Fruit fly (Drosophila melanogaster): ENCODE measurements around the gene Rpp14a.

Gene Rpp14a

DNA sequence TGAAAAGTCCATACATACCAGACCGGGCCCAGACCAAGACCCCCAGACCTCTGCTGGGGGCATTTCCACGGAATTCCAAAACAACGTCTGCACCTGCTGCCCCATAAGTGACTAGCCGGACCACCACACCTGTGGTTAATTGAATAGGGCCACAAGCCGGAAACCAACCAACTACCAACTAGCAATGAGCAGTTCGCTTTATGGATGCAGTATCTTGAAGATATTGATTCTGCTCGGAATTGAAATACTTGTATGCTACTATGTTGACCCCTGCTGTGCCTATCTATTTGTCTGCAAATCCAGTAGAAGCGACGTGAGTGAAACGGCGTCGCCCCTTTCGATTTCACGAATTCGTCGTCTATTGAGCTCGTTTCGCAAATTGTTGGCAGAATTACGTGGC, 39.2 kb downstream of the Rpp14a start (continued):
- TF ChIP-seq esn (GFP tag; optimal IDR thresholded peaks at IDR 0.05) (peak; percentile 58), CG10631 (GFP tag; optimal IDR thresholded peaks at IDR 0.05) (peak; percentile 78), CG6808 (GFP tag; optimal IDR thresholded peaks at IDR 0.05) (peak; percentile 75), fkh (GFP tag; optimal IDR thresholded peaks at IDR 0.05) (no peak), topi (GFP tag; optimal IDR thresholded peaks at IDR 0.05) (peak; percentile 38), CG11294 (GFP tag; IDR thresholded peaks at IDR 0.05) (peak; percentile 90), Sox15 (GFP tag; optimal IDR thresholded peaks at IDR 0.05) (peak; percentile 1), CG6792 (GFP tag; optimal IDR thresholded peaks at IDR 0.05) (peak; percentile 62), acj6 (GFP tag; optimal IDR thresholded peaks at IDR 0.05) (peak; percentile 78), achi (GFP tag; optimal IDR thresholded peaks at IDR 0.05) (peak; percentile 85), Sox14 (GFP tag; optimal IDR thresholded peaks at IDR 0.05) (peak; percentile 82), spab (GFP tag; optimal IDR thresholded peaks at IDR 0.05) (peak; percentile 72), CG1621 (tag; optimal IDR thresholded peaks at IDR 0.05) (peak; percentile 84), Eip93F (GFP tag; optimal IDR thresholded peaks at IDR 0.05) (no peak), Gug (GFP tag; IDR thresholded peaks at IDR 0.05) (peak; percentile 92), Ets96B (tag; optimal IDR thresholded peaks at IDR 0.05) (peak; percentile 79), Eip75B (GFP tag; optimal IDR thresholded peaks at IDR 0.05) (peak; percentile 75), CG8119 (GFP tag; IDR thresholded peaks at IDR 0.05) (peak; percentile 91), fd85E (GFP tag; optimal IDR thresholded peaks at IDR 0.05) (no peak), CG8319 (GFP tag; optimal IDR thresholded peaks at IDR 0.05) (peak; percentile 30)

DNA sequence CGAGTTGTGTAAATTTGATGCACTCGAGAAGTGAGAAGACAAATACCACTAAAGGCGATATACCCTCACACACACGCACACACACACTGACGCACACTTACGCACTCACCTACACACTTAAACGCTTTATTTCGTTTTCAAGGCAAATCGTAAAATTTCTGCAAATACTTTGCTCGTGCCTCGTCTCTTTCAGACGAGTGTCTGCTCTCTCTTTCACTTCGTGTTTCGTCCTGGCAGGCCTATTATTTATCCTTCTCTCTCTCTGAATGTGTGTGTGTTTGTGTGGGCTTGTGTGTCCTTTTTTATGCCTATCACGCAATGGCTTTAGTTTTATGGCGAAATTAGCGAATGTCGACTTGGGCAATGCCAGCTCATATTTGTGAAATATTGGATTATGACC, 41.6 kb downstream of the Rpp14a start:
- TF ChIP-seq CG10631 (GFP tag; optimal IDR thresholded peaks at IDR 0.05): no peak
- TF ChIP-seq CG8632 (GFP tag; optimal IDR thresholded peaks at IDR 0.05): no peak
- TF ChIP-seq svp (GFP tag): no peak
- TF ChIP-seq CG6792 (GFP tag; optimal IDR thresholded peaks at IDR 0.05): no peak
- no peak for TF ChIP-seq Met (GFP tag; optimal IDR thresholded peaks at IDR 0.05)

DNA sequence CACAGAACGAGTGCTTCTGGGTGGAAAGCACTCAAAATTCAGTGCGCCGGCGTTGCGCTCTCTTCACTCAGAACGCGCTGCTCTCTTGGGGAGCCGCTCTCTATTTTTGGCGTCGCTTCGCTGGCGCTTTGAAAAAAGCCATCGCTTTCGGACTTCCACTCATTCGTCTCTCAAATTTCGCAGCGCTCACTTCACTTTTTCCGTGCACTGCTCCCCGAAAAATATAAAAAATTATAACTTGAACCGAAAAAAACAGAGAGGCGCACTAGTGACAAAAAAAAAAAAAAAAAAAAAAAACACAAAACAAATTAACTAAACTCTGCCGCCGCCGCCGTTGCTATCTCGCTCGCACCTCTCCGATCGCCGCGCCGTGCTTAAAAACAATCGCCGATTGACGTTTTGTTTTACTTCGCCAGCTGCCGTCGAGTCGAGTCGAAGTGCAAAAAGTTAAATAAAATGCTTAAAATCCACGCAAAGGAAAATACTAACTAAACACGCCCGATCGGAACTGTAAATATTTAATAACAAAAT, 42.7 kb downstream of the Rpp14a start:
- no peak for TF ChIP-seq CG11902 (GFP tag; optimal IDR thresholded peaks at IDR 0.05)
- TF ChIP-seq vri (GFP tag; optimal IDR thresholded peaks at IDR 0.05): peak; percentile 64
- TF ChIP-seq spab (GFP tag; optimal IDR thresholded peaks at IDR 0.05): no peak
- TF ChIP-seq fd59A (GFP tag; optimal IDR thresholded peaks at IDR 0.05): no peak
- peak; percentile 22 for TF ChIP-seq Lpt (GFP tag; optimal IDR thresholded peaks at IDR 0.05)
- peak; percentile 21 for TF ChIP-seq CG3919 (GFP tag; optimal IDR thresholded peaks at IDR 0.05)
- TF ChIP-seq Eip78C (GFP tag): peak; percentile 79
- TF ChIP-seq Met (GFP tag; optimal IDR thresholded peaks at IDR 0.05): peak; percentile 39
- no peak for TF ChIP-seq CG32006 (GFP tag; optimal IDR thresholded peaks at IDR 0.05)
- no peak for TF ChIP-seq Ets96B (tag; optimal IDR thresholded peaks at IDR 0.05)
- TF ChIP-seq CG31627 (GFP tag; optimal IDR thresholded peaks at IDR 0.05): no peak
- no peak for TF ChIP-seq Eip75B (GFP tag; optimal IDR thresholded peaks at IDR 0.05)
- TF ChIP-seq lz (GFP tag; optimal IDR thresholded peaks at IDR 0.05): peak; percentile 28
- TF ChIP-seq eg (GFP tag; IDR thresholded peaks at IDR 0.05): peak; percentile 82
- TF ChIP-seq Smox (GFP tag; optimal IDR thresholded peaks at IDR 0.05): no peak
- TF ChIP-seq Sox15 (GFP tag; optimal IDR thresholded peaks at IDR 0.05): no peak
- TF ChIP-seq fkh (GFP tag; optimal IDR thresholded peaks at IDR 0.05): no peak
- peak; percentile 16 for TF ChIP-seq fd85E (GFP tag; optimal IDR thresholded peaks at IDR 0.05)
- peak; percentile 54 for TF ChIP-seq Gug (GFP tag; IDR thresholded peaks at IDR 0.05)
- TF ChIP-seq CG6792 (GFP tag; optimal IDR thresholded peaks at IDR 0.05): peak; percentile 31
- TF ChIP-seq esn (GFP tag; optimal IDR thresholded peaks at IDR 0.05): peak; percentile 42
- TF ChIP-seq CG7368 (GFP tag; optimal IDR thresholded peaks at IDR 0.05): no peak
- TF ChIP-seq dsx (GFP tag; optimal IDR thresholded peaks at IDR 0.05; ENCODE audit: poor library complexity, severe bottlenecking): peak; percentile 38
- TF ChIP-seq Sox14 (GFP tag; optimal IDR thresholded peaks at IDR 0.05): no peak
- TF ChIP-seq CG6808 (GFP tag; optimal IDR thresholded peaks at IDR 0.05): no peak
- TF ChIP-seq CG8119 (GFP tag; IDR thresholded peaks at IDR 0.05): peak; percentile 43; the same call in 2 of the 3 replicates
- TF ChIP-seq CG15336 (GFP tag; IDR thresholded peaks at IDR 0.05): peak; percentile 73
- peak; percentile 61 for TF ChIP-seq CG16779 (tag; optimal IDR thresholded peaks at IDR 0.05)
- TF ChIP-seq svp (GFP tag): peak; percentile 85
- peak; percentile 34 to 54 for TF ChIP-seq ss (GFP tag; optimal IDR thresholded peaks at IDR 0.05)
- peak; percentile 61 for TF ChIP-seq net (GFP tag; optimal IDR thresholded peaks at IDR 0.05)
- TF ChIP-seq CG4318 (GFP tag; optimal IDR thresholded peaks at IDR 0.05): no peak
- TF ChIP-seq CG10631 (GFP tag; optimal IDR thresholded peaks at IDR 0.05): no peak
- no peak for TF ChIP-seq CG11294 (GFP tag; IDR thresholded peaks at IDR 0.05)
- TF ChIP-seq Eip93F (GFP tag; optimal IDR thresholded peaks at IDR 0.05): peak; percentile 4
- peak; percentile 19 for TF ChIP-seq topi (GFP tag; optimal IDR thresholded peaks at IDR 0.05)
- no peak for TF ChIP-seq OdsH (GFP tag; optimal IDR thresholded peaks at IDR 0.05)
- TF ChIP-seq salr (GFP tag; optimal IDR thresholded peaks at IDR 0.05): no peak
- TF ChIP-seq CG6276 (GFP tag; optimal IDR thresholded peaks at IDR 0.05): peak; percentile 12
- TF ChIP-seq CG6163 (GFP tag; IDR thresholded peaks at IDR 0.05): peak; percentile 84
